Fruit fly (Drosophila melanogaster): ENCODE measurements around the gene CG16790.

Gene CG16790

dm6 chr3R:9555334-9555974, 14.6 kb downstream of the CG16790 start, which contains the start of the genes CG9386 and BckdhA (continued):
- no peak for TF ChIP-seq dsx (GFP tag; optimal IDR thresholded peaks at IDR 0.05; ENCODE audit: poor library complexity, severe bottlenecking)
- peak; percentile 36 for TF ChIP-seq CG6792 (GFP tag; optimal IDR thresholded peaks at IDR 0.05)
- TF ChIP-seq vri (GFP tag; optimal IDR thresholded peaks at IDR 0.05): peak; percentile 97
- TF ChIP-seq Hr4 (GFP tag; optimal IDR thresholded peaks at IDR 0.05): no peak
- TF ChIP-seq fd85E (GFP tag; optimal IDR thresholded peaks at IDR 0.05): no peak
- peak; percentile 38 for TF ChIP-seq cyc (GFP tag; optimal IDR thresholded peaks at IDR 0.05)
- TF ChIP-seq Met (GFP tag; optimal IDR thresholded peaks at IDR 0.05): no peak
- no peak for TF ChIP-seq CG6276 (GFP tag; optimal IDR thresholded peaks at IDR 0.05)
- TF ChIP-seq CG6808 (GFP tag; optimal IDR thresholded peaks at IDR 0.05): no peak
- TF ChIP-seq CG31627 (GFP tag; optimal IDR thresholded peaks at IDR 0.05): peak; percentile 58
- TF ChIP-seq dac (GFP tag; optimal IDR thresholded peaks at IDR 0.05): no peak
- TF ChIP-seq fkh (GFP tag; optimal IDR thresholded peaks at IDR 0.05): no peak
- TF ChIP-seq CG3032 (tag; optimal IDR thresholded peaks at IDR 0.05): peak; percentile 27
- peak; percentile 55 for TF ChIP-seq CG3919 (GFP tag; optimal IDR thresholded peaks at IDR 0.05)
- TF ChIP-seq Ets21C (GFP tag; optimal IDR thresholded peaks at IDR 0.05): peak; percentile 30
- no peak for TF ChIP-seq Hr38 (GFP tag; optimal IDR thresholded peaks at IDR 0.05)
- TF ChIP-seq Ets96B (tag; optimal IDR thresholded peaks at IDR 0.05): no peak
- TF ChIP-seq CG8319 (GFP tag; optimal IDR thresholded peaks at IDR 0.05): no peak
- TF ChIP-seq CG10669 (GFP tag; optimal IDR thresholded peaks at IDR 0.05): no peak
- TF ChIP-seq CG7368 (GFP tag; optimal IDR thresholded peaks at IDR 0.05): no peak

dm6 chr3R:9551659-9552435, 18.2 kb downstream of the CG16790 start, which contains the start of the genes mura and RnpS1:
Gene mura, minus strand, starts transcription at chr3R:9551806.
Gene RnpS1, plus strand, starts transcription at chr3R:9552034.
- TF ChIP-seq lz (GFP tag; optimal IDR thresholded peaks at IDR 0.05): no peak
- TF ChIP-seq vri (GFP tag; optimal IDR thresholded peaks at IDR 0.05): peak; percentile 42
- peak; percentile 67 for TF ChIP-seq fkh (GFP tag; optimal IDR thresholded peaks at IDR 0.05)
- no peak for TF ChIP-seq Sox102F (GFP tag; optimal IDR thresholded peaks at IDR 0.05)
- peak; percentile 6 for TF ChIP-seq Sox14 (GFP tag; optimal IDR thresholded peaks at IDR 0.05)

- TF ChIP-seq CG6276 (GFP tag; optimal IDR thresholded peaks at IDR 0.05): peak; percentile 42
- TF ChIP-seq fd59A (GFP tag; optimal IDR thresholded peaks at IDR 0.05): no peak
- TF ChIP-seq fkh (GFP tag; optimal IDR thresholded peaks at IDR 0.05): peak; percentile 99
- peak; percentile 45 for TF ChIP-seq Sox102F (GFP tag; optimal IDR thresholded peaks at IDR 0.05)
- peak; percentile 64 for TF ChIP-seq CG7368 (GFP tag; optimal IDR thresholded peaks at IDR 0.05)
- TF ChIP-seq ss (GFP tag; optimal IDR thresholded peaks at IDR 0.05): peak; percentile 80 to 82
- no peak for TF ChIP-seq Hr38 (GFP tag; optimal IDR thresholded peaks at IDR 0.05)
- peak; percentile 77 for TF ChIP-seq fd85E (GFP tag; optimal IDR thresholded peaks at IDR 0.05)
- TF ChIP-seq Smox (GFP tag; optimal IDR thresholded peaks at IDR 0.05): no peak
- peak; percentile 18 for TF ChIP-seq acj6 (GFP tag; optimal IDR thresholded peaks at IDR 0.05)
- no peak for TF ChIP-seq CG31627 (GFP tag; optimal IDR thresholded peaks at IDR 0.05)
- no peak for TF ChIP-seq CG8632 (GFP tag; optimal IDR thresholded peaks at IDR 0.05)
- TF ChIP-seq CG4318 (GFP tag; optimal IDR thresholded peaks at IDR 0.05): no peak
- peak; percentile 17 for TF ChIP-seq CG34406 (GFP tag; optimal IDR thresholded peaks at IDR 0.05)
- peak; percentile 56 for TF ChIP-seq net (GFP tag; optimal IDR thresholded peaks at IDR 0.05)
- TF ChIP-seq spab (GFP tag; optimal IDR thresholded peaks at IDR 0.05): no peak
- peak; percentile 74 for TF ChIP-seq CG3919 (GFP tag; optimal IDR thresholded peaks at IDR 0.05)
- TF ChIP-seq vri (GFP tag; optimal IDR thresholded peaks at IDR 0.05): peak; percentile 87
- TF ChIP-seq CG10631 (GFP tag; optimal IDR thresholded peaks at IDR 0.05): no peak
- TF ChIP-seq CG11294 (GFP tag; IDR thresholded peaks at IDR 0.05): no peak
- peak; percentile 26 for TF ChIP-seq lz (GFP tag; optimal IDR thresholded peaks at IDR 0.05)
- TF ChIP-seq Eip78C (GFP tag): peak; percentile 79
- TF ChIP-seq dsx (GFP tag; optimal IDR thresholded peaks at IDR 0.05; ENCODE audit: poor library complexity, severe bottlenecking): peak; percentile 51
- TF ChIP-seq cyc (GFP tag; optimal IDR thresholded peaks at IDR 0.05): no peak
- no peak for TF ChIP-seq dac (GFP tag; optimal IDR thresholded peaks at IDR 0.05)
- peak; percentile 88 for TF ChIP-seq CG6854 (GFP tag; optimal IDR thresholded peaks at IDR 0.05)
- peak; percentile 68 for TF ChIP-seq CG6808 (GFP tag; optimal IDR thresholded peaks at IDR 0.05)
- peak; percentile 42 for TF ChIP-seq CG32006 (GFP tag; optimal IDR thresholded peaks at IDR 0.05)
- TF ChIP-seq CG8119 (GFP tag; IDR thresholded peaks at IDR 0.05): no peak
- TF ChIP-seq CG3032 (tag; optimal IDR thresholded peaks at IDR 0.05): peak; percentile 20
- TF ChIP-seq CG9139 (GFP tag; optimal IDR thresholded peaks at IDR 0.05): peak; percentile 70
- TF ChIP-seq Ets21C (GFP tag; optimal IDR thresholded peaks at IDR 0.05): no peak
- no peak for TF ChIP-seq Lpt (GFP tag; optimal IDR thresholded peaks at IDR 0.05)
- no peak for TF ChIP-seq Hr4 (GFP tag; optimal IDR thresholded peaks at IDR 0.05)
- TF ChIP-seq Gug (GFP tag; IDR thresholded peaks at IDR 0.05): no peak
These were observed 18.9 kb downstream of the CG16790 start for dm6 chr3R:9551013-9551658.

Measured in whole organism, prepupa.